Worm (Caenorhabditis elegans): ENCODE measurements around the gene C06A12.19.

Gene C06A12.19

DNA sequence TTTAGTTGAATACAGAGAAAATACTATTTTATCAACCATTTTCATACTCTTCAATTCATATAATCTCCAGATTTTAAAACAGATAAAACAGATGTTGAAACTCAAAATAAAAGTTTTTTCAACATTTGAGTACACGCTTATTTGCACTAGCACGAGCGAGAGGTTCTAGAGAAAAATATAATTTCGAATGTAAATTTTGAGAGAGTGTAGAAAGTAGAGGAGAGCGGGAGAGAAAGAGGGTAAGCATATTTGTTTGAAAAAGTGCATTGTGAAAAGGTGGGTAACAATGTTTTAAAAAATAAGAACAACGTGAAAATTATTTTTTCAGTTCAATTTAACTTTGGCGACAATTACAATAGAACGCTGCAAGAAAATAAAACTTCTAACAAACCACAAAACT lies 27.9 kb upstream of the C06A12.19 start:
- no peak for TF ChIP-seq ztf-7 (tag; optimal IDR thresholded peaks at IDR 0.05)
- TF ChIP-seq aha-1 (tag): peak; percentile 71

DNA sequence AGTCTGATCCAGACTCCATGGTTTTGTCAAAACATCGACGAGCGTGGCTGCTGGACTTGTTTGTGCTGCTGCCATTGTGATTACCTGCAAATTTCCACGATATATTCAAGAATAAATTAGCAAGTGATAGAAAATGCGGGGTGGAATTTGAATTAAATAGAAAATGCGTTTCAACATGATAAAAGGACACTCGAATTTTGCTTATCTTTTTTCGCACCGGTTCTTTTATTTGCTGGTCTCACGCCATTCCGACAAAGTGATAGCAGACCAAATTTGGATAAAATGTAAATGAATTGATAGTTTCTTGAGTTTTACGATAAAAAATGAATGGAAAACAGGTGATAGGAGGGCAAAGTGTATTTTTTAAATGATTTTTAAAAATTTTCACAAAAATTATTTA lies 27.4 kb upstream of the C06A12.19 start, which contains the start of gene elo-2:
TSS of gene elo-2 (minus strand) at position 84 of the 400 bp plus-strand sequence.
- TF ChIP-seq fkh-10 (GFP tag; optimal IDR thresholded peaks at IDR 0.05) (no peak), lin-39 (tag; optimal IDR thresholded peaks at IDR 0.05) (no peak), nhr-237 (tag; optimal IDR thresholded peaks at IDR 0.05) (no peak), spr-1 (tag; optimal IDR thresholded peaks at IDR 0.05) (no peak), F10B5.3 (tag; optimal IDR thresholded peaks at IDR 0.05) (no peak), egl-27 (tag; optimal IDR thresholded peaks at IDR 0.05) (no peak), snpc-4 (tag; optimal IDR thresholded peaks at IDR 0.05) (no peak), cey-2 (tag; optimal IDR thresholded peaks at IDR 0.05; ENCODE audit: borderline replicate concordance, insufficient read depth) (no peak), mxl-2 (GFP tag; conservative IDR thresholded peaks at IDR 0.05) (no peak), ceh-82 (tag; optimal IDR thresholded peaks at IDR 0.05) (no peak), fos-1 (tag; optimal IDR thresholded peaks at IDR 0.05) (no peak), rbr-2 (tag; optimal IDR thresholded peaks at IDR 0.05) (no peak), pqm-1 (tag; optimal IDR thresholded peaks at IDR 0.05) (peak; percentile 24), nhr-11 (tag; optimal IDR thresholded peaks at IDR 0.05) (no peak), R02D3.7 (tag; optimal IDR thresholded peaks at IDR 0.05) (no peak), lsy-2 (tag; optimal IDR thresholded peaks at IDR 0.05) (no peak), ztf-7 (tag; optimal IDR thresholded peaks at IDR 0.05) (no peak), nhr-28 (tag; optimal IDR thresholded peaks at IDR 0.05) (peak; percentile 62), snpc-1.2 (GFP tag; IDR thresholded peaks at IDR 0.05) (no peak), pha-4 (GFP tag; IDR thresholded peaks at IDR 0.05) (no peak), pha-4 (tag; optimal IDR thresholded peaks at IDR 0.05) (no peak), ceh-28 (tag; optimal IDR thresholded peaks at IDR 0.05) (no peak), Y5F2A.4 (GFP tag; optimal IDR thresholded peaks at IDR 0.05) (no peak), attf-4 (tag; optimal IDR thresholded peaks at IDR 0.05) (no peak), nhr-77 (tag; optimal IDR thresholded peaks at IDR 0.05) (peak; percentile 7), ZK546.5 (tag; optimal IDR thresholded peaks at IDR 0.05) (no peak), lim-7 (GFP tag; IDR thresholded peaks at IDR 0.05) (no peak), jun-1 (tag; optimal IDR thresholded peaks at IDR 0.05) (no peak), lin-13 (GFP tag; optimal IDR thresholded peaks at IDR 0.05) (no peak), nhr-6 (tag; optimal IDR thresholded peaks at IDR 0.05) (no peak), zfp-2 (tag; optimal IDR thresholded peaks at IDR 0.05) (no peak), daf-16 (GFP tag; optimal IDR thresholded peaks at IDR 0.05) (no peak), daf-16 (tag; optimal IDR thresholded peaks at IDR 0.05) (peak; percentile 53), duxl-1 (tag; optimal IDR thresholded peaks at IDR 0.05; ENCODE audit: poor library complexity) (no peak), ceh-62 (tag; optimal IDR thresholded peaks at IDR 0.05) (no peak), dpl-1 (GFP tag; optimal IDR thresholded peaks at IDR 0.05) (no peak), mep-1 (tag; optimal IDR thresholded peaks at IDR 0.05) (no peak), nhr-42 (GFP tag; IDR thresholded peaks at IDR 0.05) (no peak), mes-2 (tag; optimal IDR thresholded peaks at IDR 0.05; ENCODE audit: poor library complexity, severe bottlenecking) (no peak), ZK337.2 (GFP tag; IDR thresholded peaks at IDR 0.05) (no peak), dmd-6 (GFP tag; IDR thresholded peaks at IDR 0.05) (peak; percentile 72), ctbp-1 (GFP tag; IDR thresholded peaks at IDR 0.05) (no peak), zfp-3 (GFP tag; conservative IDR thresholded peaks at IDR 0.05) (no peak), nhr-10 (tag; optimal IDR thresholded peaks at IDR 0.05) (no peak), php-3 (GFP tag; IDR thresholded peaks at IDR 0.05) (peak; percentile 65; the same call in 1 of the 2 replicates), spr-3 (GFP tag; optimal IDR thresholded peaks at IDR 0.05) (no peak), zag-1 (tag; optimal IDR thresholded peaks at IDR 0.05) (no peak), set-16 (GFP tag; IDR thresholded peaks at IDR 0.05) (no peak), lir-3 (tag; optimal IDR thresholded peaks at IDR 0.05) (no peak), hlh-11 (tag; optimal IDR thresholded peaks at IDR 0.05) (peak; percentile 66), vab-7 (GFP tag; IDR thresholded peaks at IDR 0.05) (no peak)

Measured in whole organism, L4 larva.